Fruit fly (Drosophila melanogaster) S2 (cell line): ENCODE results near the gene CG42337.

Experiments
- CG8478 ChIP-seq: fragments of >200 bp; optimal IDR thresholded peaks from 2 replicates; lab custom pipeline; 2018
- CTCF ChIP-seq, 2 experiments: fragments of >200 bp; optimal IDR thresholded peaks; 2 replicates each; lab custom pipeline; 2018

DNA sequence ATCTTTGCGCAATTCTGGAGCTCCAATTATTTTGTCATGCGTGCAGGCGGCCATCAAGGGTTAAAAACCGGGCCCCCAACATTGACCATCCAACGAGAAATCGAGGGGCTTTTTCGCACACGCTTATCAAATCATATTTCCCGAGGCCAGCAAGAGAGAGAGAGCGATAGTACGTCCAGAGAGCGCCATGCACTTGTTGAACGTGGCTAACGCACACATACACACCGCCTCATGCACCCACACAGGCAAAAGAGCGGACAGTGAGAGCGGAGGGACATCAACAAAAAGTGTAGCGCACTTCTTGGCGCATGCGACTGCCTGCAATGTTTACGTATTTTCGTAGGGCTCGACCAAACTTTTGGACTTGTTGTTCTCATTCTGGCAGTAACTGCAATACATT, 6.7 kb downstream of the CG42337 start:
- TF ChIP-seq CG8478 (lab: Kevin White, UChicago): no peak
- no peak for TF ChIP-seq CTCF (optimal IDR thresholded peaks at IDR 0.05; lab: Kevin White, UChicago)
